Worm (Caenorhabditis elegans) whole organism, L4 larva: ENCODE measurements around the gene C10C5.7.
A peak's percentile ranks its signal among the peaks of the same experiment; 100 is the strongest.

Experiments used
- T20F7.1 ChIP-seq: fragments of 200-800 bp; sonication (Bioruptor generic); optimal IDR thresholded peaks from 2 replicates; lab custom pipeline; 2018; ENCODE audit warnings: mild to moderate bottlenecking, missing genetic modification characterization, missing compliant biosample characterization
- T26A8.4 ChIP-seq: fragments of 200-800 bp; sonication (Bioruptor generic); IDR thresholded peaks from 2 replicates; pipeline ENCODE4 v1.3.6; 2022; ENCODE audit warnings: missing genetic modification characterization, missing compliant biosample characterization
- Y48G9A.11 ChIP-seq: fragments of 200-800 bp; sonication (Bioruptor generic); IDR thresholded peaks from 2 replicates; pipeline ENCODE4 v1.3.6; 2022; ENCODE audit warnings: missing genetic modification reagents, missing genetic modification characterization, missing compliant biosample characterization
- Y75B8A.6 ChIP-seq: fragments of 200-800 bp; sonication (Bioruptor generic); IDR thresholded peaks from 2 replicates; pipeline ENCODE4 v1.3.6; 2022; ENCODE audit warnings: missing genetic modification reagents, missing genetic modification characterization, missing compliant biosample characterization
- ZK337.2 ChIP-seq: fragments of 200-800 bp; sonication (Bioruptor generic); IDR thresholded peaks from 2 replicates; pipeline ENCODE4 v1.3.6; 2022; ENCODE audit warnings: missing genetic modification reagents, missing genetic modification characterization, missing compliant biosample characterization
- ama-1 ChIP-seq: fragments of 150-350 bp; optimal IDR thresholded peaks from 2 replicates; lab custom pipeline; 2014; ENCODE audit warnings: inconsistent platforms, mixed read lengths
- attf-4 ChIP-seq: sonication (generic microtip); optimal IDR thresholded peaks from 3 replicates; lab custom pipeline; 2017; ENCODE audit warnings: missing biosample characterization, missing genetic modification characterization
- ceh-20 ChIP-seq: fragments of 200-800 bp; sonication (Bioruptor generic); IDR thresholded peaks from 2 replicates; pipeline ENCODE4 v1.3.6; 2022; ENCODE audit warnings: missing genetic modification reagents, missing genetic modification characterization, missing compliant biosample characterization
- ceh-28 ChIP-seq: fragments of 150-350 bp; optimal IDR thresholded peaks from 2 replicates; lab custom pipeline; 2014; ENCODE audit warnings: missing biosample characterization, missing genetic modification reagents, missing genetic modification characterization
- ceh-82 ChIP-seq: sonication (generic microtip); optimal IDR thresholded peaks from 2 replicates; lab custom pipeline; 2017; ENCODE audit warnings: missing biosample characterization, missing genetic modification characterization
- ces-1 ChIP-seq: fragments of 150-350 bp; sonication (generic microtip); optimal IDR thresholded peaks from 4 replicates; lab custom pipeline; 2014; ENCODE audit warnings: missing biosample characterization, missing genetic modification reagents, missing genetic modification characterization
- daf-16 ChIP-seq, 3 experiments: sonication (generic microtip); optimal IDR thresholded peaks; 2 replicates each; lab custom pipeline; 2016 to 2017; ENCODE audit warnings: missing genetic modification characterization in 3 of 3, missing genetic modification reagents in 3 of 3, mild to moderate bottlenecking in 2 of 3, missing compliant biosample characterization in 2 of 3, missing biosample characterization in 1 of 3, moderate library complexity in 1 of 3
- daf-19 ChIP-seq: fragments of 200-800 bp; sonication (Bioruptor generic); conservative IDR thresholded peaks from 2 replicates; pipeline ENCODE4 v1.3.6; 2022; ENCODE audit warnings: missing genetic modification characterization, missing compliant biosample characterization
- dmd-6 ChIP-seq: fragments of 200-800 bp; sonication (Bioruptor generic); IDR thresholded peaks from 2 replicates; pipeline ENCODE4 v1.3.6; 2022; ENCODE audit warnings: missing genetic modification reagents, missing genetic modification characterization, missing compliant biosample characterization
- dpl-1 ChIP-seq: fragments of 150-350 bp; optimal IDR thresholded peaks from 2 replicates; lab custom pipeline; 2014; ENCODE audit warnings: missing biosample characterization, missing genetic modification reagents, missing genetic modification characterization
- fos-1 ChIP-seq: fragments of 150-350 bp; optimal IDR thresholded peaks from 2 replicates; lab custom pipeline; 2014; ENCODE audit warnings: missing biosample characterization, missing genetic modification characterization
- hif-1 ChIP-seq, 2 experiments: sonication (generic microtip); optimal IDR thresholded peaks; 2 replicates each; lab custom pipeline; 2016 to 2017; ENCODE audit warnings: missing compliant biosample characterization in 2 of 2, missing genetic modification characterization in 2 of 2, missing genetic modification reagents in 2 of 2, missing genotype in 2 of 2, mild to moderate bottlenecking in 1 of 2
- jun-1 ChIP-seq: fragments of 150-350 bp; optimal IDR thresholded peaks from 2 replicates; lab custom pipeline; 2014; ENCODE audit warnings: missing biosample characterization, missing genetic modification reagents, missing genetic modification characterization
- lim-7 ChIP-seq: fragments of 200-800 bp; sonication (Bioruptor generic); IDR thresholded peaks from 2 replicates; pipeline ENCODE4 v1.3.6; 2022; ENCODE audit warnings: missing genetic modification characterization, missing compliant biosample characterization
- lin-15B ChIP-seq: fragments of 150-350 bp; sonication (generic microtip); optimal IDR thresholded peaks from 3 replicates; lab custom pipeline; 2014; ENCODE audit warnings: missing biosample characterization, missing genetic modification characterization
- lin-38 ChIP-seq: fragments of 200-800 bp; sonication (Bioruptor generic); IDR thresholded peaks from 2 replicates; pipeline ENCODE4 v1.3.6; 2022; ENCODE audit warnings: missing genetic modification reagents, missing genetic modification characterization, missing compliant biosample characterization
- mdl-1 ChIP-seq, 2 experiments: fragments of 150-350 bp in 1 of 2; sonication (generic microtip) in 1 of 2; optimal IDR thresholded peaks; 2 replicates each; lab custom pipeline; 2014 to 2017; ENCODE audit warnings: missing biosample characterization in 2 of 2, missing genetic modification characterization in 2 of 2
- nhr-111 ChIP-seq: fragments of 200-800 bp; sonication (Bioruptor generic); optimal IDR thresholded peaks from 2 replicates; lab custom pipeline; 2018; ENCODE audit warnings: mild to moderate bottlenecking, missing genetic modification characterization, missing compliant biosample characterization
- nhr-41 ChIP-seq: fragments of 200-800 bp; sonication (Bioruptor generic); IDR thresholded peaks from 2 replicates; pipeline ENCODE4 v1.3.6; 2022; ENCODE audit warnings: missing genetic modification reagents, missing genetic modification characterization, missing compliant biosample characterization
- nhr-76 ChIP-seq: fragments of 150-350 bp; optimal IDR thresholded peaks from 2 replicates; lab custom pipeline; 2014; ENCODE audit warnings: missing biosample characterization, missing genetic modification characterization
- pha-4 ChIP-seq, 2 experiments: fragments of 150-350 bp in 1 of 2; fragments of 200-800 bp in 1 of 2; sonication (Bioruptor generic) in 1 of 2; IDR thresholded peaks in 1 of 2; optimal IDR thresholded peaks in 1 of 2; 2 replicates each; pipeline versions ENCODE4 v1.3.6 to Lab custom; 2014 to 2022; ENCODE audit warnings: missing genetic modification characterization in 2 of 2, missing genetic modification reagents in 2 of 2, missing biosample characterization in 1 of 2, missing compliant biosample characterization in 1 of 2
- pqm-1 ChIP-seq: sonication (generic microtip); optimal IDR thresholded peaks from 2 replicates; lab custom pipeline; 2017; ENCODE audit warnings: missing biosample characterization, missing genetic modification characterization
- set-16 ChIP-seq: fragments of 200-800 bp; sonication (Bioruptor generic); IDR thresholded peaks from 2 replicates; pipeline ENCODE4 v1.3.6; 2022; ENCODE audit warnings: missing genetic modification reagents, missing genetic modification characterization, missing compliant biosample characterization
- snpc-4 ChIP-seq: fragments of 150-350 bp; optimal IDR thresholded peaks from 2 replicates; lab custom pipeline; 2014; ENCODE audit warnings: missing biosample characterization, missing genetic modification characterization
- spr-1 ChIP-seq: sonication (generic microtip); optimal IDR thresholded peaks from 2 replicates; lab custom pipeline; 2016; ENCODE audit warnings: mild to moderate bottlenecking, missing genetic modification characterization, missing compliant biosample characterization
- tag-97 ChIP-seq: fragments of 200-800 bp; sonication (Bioruptor generic); IDR thresholded peaks from 2 replicates; pipeline ENCODE4 v1.3.6; 2022; ENCODE audit warnings: missing genetic modification characterization, missing compliant biosample characterization
- unc-130 ChIP-seq: sonication (generic microtip); optimal IDR thresholded peaks from 2 replicates; lab custom pipeline; 2016; ENCODE audit warnings: missing genetic modification reagents, missing genetic modification characterization, missing compliant biosample characterization
- unc-39 ChIP-seq: sonication (generic microtip); optimal IDR thresholded peaks from 2 replicates; lab custom pipeline; 2017; ENCODE audit warnings: missing biosample characterization, missing genetic modification characterization
- unc-62 ChIP-seq, 3 experiments: fragments of 150-350 bp in 1 of 3; sonication (generic microtip); optimal IDR thresholded peaks in 2 of 3; peaks in 1 of 3; 1 replicate in 1 of 3; 2 replicates in 2 of 3; lab custom pipeline; 2014 to 2017; ENCODE audit warnings: missing biosample characterization in 3 of 3, missing genetic modification characterization in 3 of 3, missing genetic modification reagents in 3 of 3, missing genotype in 1 of 3
- zip-11 ChIP-seq: fragments of 200-800 bp; sonication (Bioruptor generic); IDR thresholded peaks from 2 replicates; pipeline ENCODE4 v1.3.6; 2022; ENCODE audit warnings: missing genetic modification characterization, missing compliant biosample characterization
- zip-2 ChIP-seq: fragments of 150-350 bp; optimal IDR thresholded peaks from 2 replicates; lab custom pipeline; 2014; ENCODE audit warnings: missing biosample characterization, missing genetic modification characterization
- ztf-11 ChIP-seq: fragments of 150-350 bp; optimal IDR thresholded peaks from 2 replicates; lab custom pipeline; 2014; ENCODE audit warnings: missing biosample characterization, missing genetic modification characterization

The C10C5.7 gene

ce11 chrIV:9403761-9404420, 19.0 kb downstream of the C10C5.7 start:
- peak in 1 of 2 experiments; percentile 23 for TF ChIP-seq unc-62 (GFP tag; optimal IDR thresholded peaks at IDR 0.05 in 1 of 2; lab: Kevin White, UChicago)
- no peak for TF ChIP-seq unc-62 (tag; optimal IDR thresholded peaks at IDR 0.05; lab: Kevin White, UChicago)
- no peak for TF ChIP-seq ztf-11
- TF ChIP-seq pha-4 (GFP tag; IDR thresholded peaks at IDR 0.05; lab: Robert Waterston, UW): no peak
- no peak for TF ChIP-seq pha-4 (tag; optimal IDR thresholded peaks at IDR 0.05; lab: Kevin White, UChicago)
- no peak for TF ChIP-seq ZK337.2 (GFP tag; lab: Robert Waterston, UW)
- no peak for TF ChIP-seq spr-1 (tag; lab: Kevin White, UChicago)
- TF ChIP-seq hif-1 (tag; optimal IDR thresholded peaks at IDR 0.05; lab: Kevin White, UChicago): no peak
- peak; percentile 79 for TF ChIP-seq dpl-1 (GFP tag; lab: Kevin White, UChicago)
- peak; percentile 97 for TF ChIP-seq lin-38
- peak; percentile 46; the same call in 1 of the 2 replicates for TF ChIP-seq set-16
- no peak for TF ChIP-seq dmd-6 (GFP tag; lab: Robert Waterston, UW)
- peak; percentile 75 for TF ChIP-seq ceh-28

ce11 chrIV:9408004-9408403, 23.1 kb downstream of the C10C5.7 start, which contains the start of gene F56D5.5:
Gene F56D5.5, minus strand, starts transcription at chrIV:9408104.
- TF ChIP-seq nhr-41 (GFP tag; lab: Robert Waterston, UW) (no peak), mdl-1 (tag; optimal IDR thresholded peaks at IDR 0.05; lab: Kevin White, UChicago) (no peak), T20F7.1 (no peak), Y48G9A.11 (no peak), nhr-76 (tag; lab: Kevin White, UChicago) (no peak), daf-16 (GFP tag; optimal IDR thresholded peaks at IDR 0.05; lab: Kevin White, UChicago) (no peak), daf-16 (tag; optimal IDR thresholded peaks at IDR 0.05; lab: Kevin White, UChicago) (no peak)

- 0 out of 2 replicates have a peak, but pooled peaks have one; percentile 22 for TF ChIP-seq lim-7 (GFP tag; lab: Robert Waterston, UW)
- peak; percentile 59; the same call in 1 of the 2 replicates for TF ChIP-seq set-16
- TF ChIP-seq, all 104 proteins: peak for 2; not testable (repeated sequence) for 102
These were observed 25.8 kb downstream of the C10C5.7 start for ce11 chrIV:9410766-9411165.

- TF ChIP-seq ama-1 (lab: Kevin White, UChicago) (no peak), ceh-28 (no peak), zip-2 (no peak), zip-11 (GFP tag; lab: Robert Waterston, UW) (no peak), Y75B8A.6 (no peak), unc-130 (GFP tag; lab: Kevin White, UChicago) (no peak), snpc-4 (tag; lab: Kevin White, UChicago) (no peak)
These were observed 37.5 kb downstream of the C10C5.7 start, which contains the start of gene F56D5.9 for ce11 chrIV:9422408-9422807. Gene F56D5.9, minus strand, starts transcription at chrIV:9422508.

ce11 chrIV:9423095-9423494, 38.2 kb downstream of the C10C5.7 start, which contains the start of gene srxa-2:
Gene srxa-2, plus strand, starts transcription at chrIV:9423395.
- TF ChIP-seq lin-15B (no peak), nhr-41 (GFP tag; lab: Robert Waterston, UW) (no peak), pqm-1 (tag; lab: Kevin White, UChicago) (no peak), unc-39 (tag; lab: Kevin White, UChicago) (no peak)

- TF ChIP-seq dpl-1 (GFP tag; lab: Kevin White, UChicago) (no peak), tag-97 (GFP tag; lab: Robert Waterston, UW) (no peak), nhr-111 (GFP tag; lab: Kevin White, UChicago) (no peak), ces-1 (GFP tag; lab: Kevin White, UChicago) (no peak), jun-1 (no peak), T26A8.4 (no peak), ceh-20 (GFP tag; lab: Robert Waterston, UW) (no peak), lin-15B (no peak), nhr-41 (GFP tag; lab: Robert Waterston, UW) (no peak), daf-19 (GFP tag; lab: Robert Waterston, UW) (no peak), fos-1 (no peak), attf-4 (tag; lab: Kevin White, UChicago) (no peak), zip-2 (no peak), ceh-82 (tag; lab: Kevin White, UChicago) (no peak)
These were observed 43.0 kb downstream of the C10C5.7 start, which contains the start of gene F59B8.1 for ce11 chrIV:9427959-9428358. Gene F59B8.1, plus strand, starts transcription at chrIV:9428259.
